Fruit fly (Drosophila melanogaster): ENCODE measurements around the gene spo.

Gene spo

DNA sequence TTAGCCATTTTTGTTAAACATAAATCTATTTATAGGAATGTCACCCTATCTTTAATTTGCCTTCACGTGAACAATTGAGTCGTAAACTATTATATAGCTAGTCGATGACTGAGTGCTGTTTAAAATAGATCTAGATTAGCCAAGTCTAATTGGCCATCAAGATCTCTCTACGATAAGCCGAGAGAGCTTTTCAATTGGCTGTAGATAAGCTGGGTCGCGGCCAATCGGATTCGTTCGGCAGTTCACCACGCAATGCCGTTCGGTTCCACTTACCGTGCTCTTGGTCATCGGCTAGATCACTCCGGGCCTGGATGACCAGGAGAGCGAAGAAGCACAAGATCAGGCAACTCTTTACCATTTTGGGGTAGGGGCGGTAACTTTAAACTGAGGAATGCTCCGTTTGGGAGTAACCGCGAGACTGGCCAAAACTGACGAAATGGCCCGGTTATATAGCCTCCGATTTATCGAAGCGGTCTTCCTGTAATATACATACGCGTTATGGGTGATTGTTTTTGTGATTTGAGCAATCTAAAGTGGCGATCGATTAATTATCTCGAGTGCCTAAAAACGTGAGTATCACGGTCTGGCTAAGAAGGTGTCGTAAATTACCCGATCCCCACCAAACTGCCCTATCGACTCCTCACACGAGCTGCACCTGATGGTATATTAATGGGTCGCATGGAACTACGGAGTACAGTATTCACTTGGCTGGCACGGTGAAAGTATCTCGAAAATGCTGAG lies 2.7 kb upstream of the spo start, which contains the start of the genes Alp10 and Alp9:
Alp10 (minus strand) TSS at position 420 of the 741 bp plus-strand sequence.
Alp9 (plus strand) TSS at position 690 of the 741 bp plus-strand sequence.
- TF ChIP-seq CTCF (optimal IDR thresholded peaks at IDR 0.05) (no peak), CG8478 (optimal IDR thresholded peaks at IDR 0.05) (no peak)

DNA sequence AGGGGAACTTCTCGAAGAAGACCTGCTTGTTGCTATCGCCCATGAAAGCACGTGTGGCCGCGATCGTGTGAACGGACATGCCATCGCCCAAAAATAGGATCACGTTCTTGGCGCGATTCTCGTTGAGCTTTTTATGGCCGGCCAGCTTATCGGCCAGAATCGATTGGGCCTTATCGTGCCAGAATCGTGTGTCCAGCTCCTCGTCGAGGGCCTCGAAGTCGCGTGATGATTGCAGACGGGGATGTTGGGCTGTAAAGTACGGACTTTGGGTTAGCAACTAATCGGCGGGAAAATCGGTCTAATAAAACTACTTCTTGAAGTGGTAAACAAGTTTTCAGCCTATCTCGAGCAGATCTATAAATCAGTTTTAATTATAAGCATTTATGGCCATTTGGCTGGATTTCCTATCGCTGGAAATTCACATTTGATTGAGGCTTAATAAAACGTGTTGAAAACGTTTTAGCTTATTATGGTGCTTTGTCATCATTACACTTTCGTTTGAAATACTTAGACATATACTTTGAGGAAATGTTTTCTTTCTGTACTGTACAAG lies 1.9 kb upstream of the spo start:
- TF ChIP-seq CTCF (optimal IDR thresholded peaks at IDR 0.05) (no peak), CG8478 (optimal IDR thresholded peaks at IDR 0.05) (no peak)

DNA sequence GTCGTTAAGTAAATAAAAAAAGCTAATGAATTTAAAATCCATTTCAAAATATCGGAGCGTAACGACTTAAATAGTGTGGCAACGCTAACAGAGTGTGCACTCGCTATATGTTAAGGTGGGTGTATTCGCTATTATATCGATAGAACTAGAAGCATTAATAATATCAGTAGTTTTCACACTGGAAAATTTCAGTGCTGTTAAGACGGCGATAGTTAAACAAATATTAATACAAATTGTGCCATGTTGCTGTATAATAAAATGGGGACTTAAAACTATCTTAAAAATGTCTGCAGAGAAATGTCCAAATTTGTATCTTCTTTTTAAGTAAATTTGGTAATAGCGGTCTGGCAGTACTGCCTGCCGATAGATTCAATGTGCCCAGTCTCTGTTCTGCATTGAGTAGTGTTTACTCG lies 9.1 kb downstream of the spo start:
- TF ChIP-seq CTCF (optimal IDR thresholded peaks at IDR 0.05): peak in 1 of 2 experiments; percentile 56
- no peak for TF ChIP-seq CG8478 (optimal IDR thresholded peaks at IDR 0.05)

DNA sequence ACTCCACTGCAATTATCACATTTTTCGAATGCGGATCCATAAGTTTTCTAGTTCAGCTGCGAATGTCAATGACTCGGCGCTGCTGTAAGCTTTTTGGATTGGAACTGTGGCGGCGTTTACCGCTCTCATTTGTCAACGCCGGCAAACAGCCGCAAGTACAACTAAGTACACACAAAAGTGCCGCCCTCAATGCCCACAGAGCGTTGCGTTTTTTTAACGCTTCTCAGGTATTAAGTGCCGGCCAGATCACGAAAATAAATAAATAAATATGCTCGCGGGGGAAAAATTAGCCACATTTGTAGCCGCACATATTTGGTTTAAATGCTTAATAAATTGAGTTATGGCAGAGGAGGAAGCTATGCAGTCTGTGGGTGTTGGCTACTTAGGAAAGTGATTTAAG lies 10.8 kb downstream of the spo start:
- TF ChIP-seq CTCF (optimal IDR thresholded peaks at IDR 0.05) (no peak), CG8478 (optimal IDR thresholded peaks at IDR 0.05) (no peak)

DNA sequence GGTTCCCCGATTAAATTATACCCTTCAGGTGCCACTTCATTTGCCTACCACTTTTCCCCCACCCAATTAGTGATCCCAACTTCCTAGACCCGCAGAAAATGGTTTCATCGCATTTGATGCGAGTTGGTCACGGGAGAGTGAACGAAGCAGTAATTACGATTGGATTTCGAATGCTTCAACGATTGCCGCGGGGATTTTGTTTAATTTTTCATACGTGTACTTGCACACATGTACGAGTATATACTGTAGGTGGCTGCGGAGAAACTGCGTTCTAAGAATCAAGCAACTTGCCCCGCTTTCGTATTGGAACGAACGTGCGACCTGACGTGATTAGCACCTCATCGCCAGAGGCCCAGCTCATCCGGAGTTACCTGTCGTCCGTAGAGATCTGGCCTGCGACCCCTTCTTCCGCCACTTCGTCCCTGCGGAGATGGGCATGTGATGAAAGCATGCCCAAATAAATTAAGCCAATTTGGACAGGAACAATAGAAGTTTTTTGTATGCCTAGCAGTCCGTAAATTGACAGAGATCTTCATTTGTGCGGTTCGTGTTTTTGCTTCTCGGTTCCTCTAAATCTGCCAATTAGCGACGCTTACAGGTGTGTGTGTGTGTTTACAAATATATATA lies 11.8 kb downstream of the spo start:
- no peak for TF ChIP-seq CG8478 (optimal IDR thresholded peaks at IDR 0.05)
- TF ChIP-seq CTCF (optimal IDR thresholded peaks at IDR 0.05): no peak

DNA sequence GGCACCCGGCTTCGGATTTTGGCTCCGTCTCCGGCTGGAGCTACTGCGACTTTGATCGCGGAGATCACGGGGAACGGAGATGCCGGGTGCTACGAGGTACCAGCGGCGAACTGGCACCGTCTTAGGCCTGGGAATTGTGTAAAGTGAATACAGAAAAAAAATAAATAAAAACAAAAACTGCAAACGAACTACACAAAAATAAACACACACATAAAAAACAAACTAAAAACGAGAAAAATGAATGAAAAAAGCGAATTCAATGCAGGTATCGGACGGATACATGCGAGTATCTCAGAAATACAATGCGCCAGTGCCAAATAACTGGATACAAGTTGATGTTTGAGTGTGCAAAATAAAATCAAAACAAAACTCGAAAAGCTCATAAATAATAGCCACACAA lies 12.6 kb downstream of the spo start:
- TF ChIP-seq CTCF (optimal IDR thresholded peaks at IDR 0.05): no peak
- TF ChIP-seq CG8478 (optimal IDR thresholded peaks at IDR 0.05): no peak

DNA sequence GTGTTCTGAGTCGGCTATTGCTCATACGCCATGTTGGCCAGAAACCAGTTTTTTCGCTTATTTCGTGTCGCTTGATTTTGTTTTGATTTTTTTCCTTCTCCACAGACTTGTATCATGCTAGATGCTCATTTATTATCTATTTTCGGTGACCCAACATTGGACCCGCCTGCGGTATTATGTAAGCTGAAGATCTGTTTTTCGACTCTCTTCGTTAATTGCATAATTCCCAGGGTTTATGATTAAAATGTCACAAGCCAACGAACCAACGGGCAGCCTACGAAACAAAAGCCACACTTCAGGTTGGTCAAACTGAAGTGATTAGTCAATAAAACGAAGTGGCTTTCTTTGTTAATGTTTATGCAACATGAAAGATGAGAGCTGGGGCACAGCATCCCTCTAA lies 13.8 kb downstream of the spo start:
- TF ChIP-seq CTCF (optimal IDR thresholded peaks at IDR 0.05) (no peak), CG8478 (optimal IDR thresholded peaks at IDR 0.05) (no peak)

DNA sequence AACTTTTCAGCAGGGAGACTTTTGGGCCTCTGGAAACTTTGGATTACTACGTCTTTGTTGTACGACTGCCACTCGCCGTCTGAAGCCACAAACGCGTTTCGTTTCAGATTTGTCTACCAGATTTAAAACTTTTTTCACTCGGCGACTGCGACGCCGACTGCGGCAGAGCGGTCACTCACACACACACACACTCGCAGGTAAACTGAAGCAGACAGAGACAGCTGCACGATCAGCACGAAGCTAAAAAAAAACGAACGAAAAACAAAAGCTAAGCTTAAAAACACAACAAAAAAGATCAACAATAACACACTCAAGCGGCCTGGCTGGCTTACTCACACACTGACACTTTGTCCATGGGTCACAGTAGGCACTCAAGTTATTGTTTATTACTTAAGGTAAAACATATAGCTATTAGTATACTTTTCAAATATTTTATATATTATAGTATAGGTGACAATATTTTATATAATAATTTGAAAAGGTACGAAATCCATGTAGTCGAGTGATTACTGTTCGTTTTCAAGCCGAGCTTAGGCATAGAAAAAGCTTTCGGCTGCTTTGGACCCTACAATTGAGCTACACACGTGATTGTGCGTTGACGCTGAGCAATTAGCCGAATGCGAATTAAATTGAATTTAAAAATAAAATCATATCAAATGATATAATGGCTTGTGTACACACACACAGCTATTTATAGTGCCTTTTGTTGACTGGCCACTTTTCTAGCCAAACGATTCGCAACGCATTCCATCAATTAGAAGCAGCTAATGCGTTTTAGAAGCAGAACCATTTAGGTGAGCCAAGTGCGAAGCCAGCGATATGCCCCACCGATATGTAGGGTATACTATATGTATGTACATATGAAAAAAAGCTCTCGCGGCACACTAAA lies 14.9 kb downstream of the spo start, which contains the start of gene Msr-110:
Msr-110 (minus strand) TSS at position 99 of the 889 bp plus-strand sequence.
- TF ChIP-seq CG8478 (optimal IDR thresholded peaks at IDR 0.05) (no peak), CTCF (optimal IDR thresholded peaks at IDR 0.05) (no peak)

DNA sequence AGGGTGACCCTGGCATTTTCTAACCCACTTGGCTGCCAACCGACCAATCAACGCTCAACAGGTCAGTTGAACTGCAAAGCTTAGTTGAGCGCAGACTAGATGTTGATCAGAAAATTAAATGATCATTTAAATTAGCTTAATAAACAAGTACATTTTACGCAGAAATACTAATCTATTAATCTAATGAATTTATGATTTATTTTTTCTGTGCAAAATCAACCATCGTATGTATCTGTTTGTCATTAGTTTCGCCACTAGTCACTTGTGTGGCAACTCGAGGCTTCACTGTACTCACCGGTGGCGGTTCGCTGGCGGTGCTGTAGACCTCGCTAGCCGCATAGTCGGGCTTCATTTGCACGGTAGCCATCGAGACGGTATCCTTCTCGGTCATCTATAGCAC lies 15.8 kb downstream of the spo start:
- TF ChIP-seq CG8478 (optimal IDR thresholded peaks at IDR 0.05): no peak
- TF ChIP-seq CTCF (optimal IDR thresholded peaks at IDR 0.05): no peak

DNA sequence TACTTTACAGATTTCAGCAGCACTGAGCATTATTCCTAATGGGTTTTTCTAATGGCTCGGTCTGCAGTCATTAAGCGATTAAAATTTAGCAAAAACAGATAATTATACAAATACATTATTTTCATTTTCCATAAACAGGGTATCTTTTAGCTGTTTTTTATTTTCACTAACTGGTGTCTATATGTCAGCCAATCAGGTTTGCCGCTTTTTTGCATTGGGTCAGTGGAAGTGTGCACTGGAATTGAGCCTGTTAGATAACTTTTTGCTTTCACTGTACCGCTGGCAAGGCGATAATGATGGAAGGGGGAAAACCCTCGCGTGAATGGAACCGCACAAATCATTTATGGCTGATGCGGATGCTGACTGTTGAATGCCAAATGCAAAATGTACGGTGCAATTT lies 16.8 kb downstream of the spo start:
- no peak for TF ChIP-seq CG8478 (optimal IDR thresholded peaks at IDR 0.05)
- TF ChIP-seq CTCF (optimal IDR thresholded peaks at IDR 0.05): no peak

DNA sequence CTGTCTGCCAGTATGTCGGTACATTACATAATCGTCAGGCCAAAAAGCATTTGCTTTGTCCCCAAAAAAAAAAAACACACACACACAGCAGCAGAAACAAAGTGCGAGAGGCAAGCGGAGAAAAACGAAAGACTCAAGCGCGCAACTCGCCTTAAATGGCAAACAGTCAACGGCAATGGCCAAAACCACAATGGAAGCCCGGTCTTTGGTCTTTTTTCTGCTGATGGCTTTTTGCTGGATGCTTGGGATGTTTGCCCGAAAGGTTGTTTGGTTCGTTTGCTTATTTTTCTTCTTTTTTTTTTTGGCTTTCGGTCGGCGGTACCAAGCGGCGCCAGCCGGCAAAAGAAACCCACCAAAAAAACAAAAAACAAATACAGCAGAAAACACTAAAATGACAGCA lies 21.3 kb downstream of the spo start:
- TF ChIP-seq CTCF (optimal IDR thresholded peaks at IDR 0.05) (no peak), CG8478 (optimal IDR thresholded peaks at IDR 0.05) (no peak)

DNA sequence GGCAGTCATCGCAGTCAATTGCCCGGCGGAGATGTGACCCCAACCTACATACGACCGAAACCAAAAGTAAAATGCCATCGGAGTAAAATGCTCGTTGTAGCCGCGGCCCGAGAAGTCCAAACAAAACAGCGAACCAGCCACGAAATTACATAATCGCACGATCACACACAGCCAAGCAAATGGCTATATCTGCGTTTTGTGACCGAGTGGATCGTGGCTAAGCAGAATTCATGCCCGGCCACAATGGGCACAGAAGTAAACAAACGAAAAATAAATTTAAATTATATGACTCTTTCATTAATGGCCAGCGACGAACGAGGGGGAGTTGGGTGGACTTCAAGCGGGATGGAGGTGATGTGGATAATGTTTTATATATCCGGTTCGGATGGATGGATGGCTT lies 22.6 kb downstream of the spo start:
- TF ChIP-seq CTCF (optimal IDR thresholded peaks at IDR 0.05) (no peak), CG8478 (optimal IDR thresholded peaks at IDR 0.05) (no peak)

DNA sequence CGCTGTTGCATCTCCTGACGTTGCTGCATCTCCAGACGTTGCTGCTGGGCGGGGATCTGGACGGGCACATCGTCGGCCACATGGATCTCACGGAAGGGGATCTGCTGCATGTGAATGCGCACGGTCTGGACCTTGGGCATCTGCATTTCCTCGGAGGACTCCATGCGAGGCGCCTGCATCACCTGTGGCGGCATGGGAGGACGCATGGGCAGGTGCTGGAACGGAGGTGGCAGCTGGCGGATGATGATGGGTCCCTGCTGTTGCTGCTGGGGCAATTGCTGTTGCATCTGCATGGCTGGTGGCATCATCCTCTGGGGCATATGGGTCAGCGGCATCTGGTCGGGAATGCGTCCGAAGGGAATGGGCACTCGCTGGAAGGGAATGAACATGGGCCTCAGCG lies 24.0 kb downstream of the spo start:
- no peak for TF ChIP-seq CG8478 (optimal IDR thresholded peaks at IDR 0.05)
- no peak for TF ChIP-seq CTCF (optimal IDR thresholded peaks at IDR 0.05)

DNA sequence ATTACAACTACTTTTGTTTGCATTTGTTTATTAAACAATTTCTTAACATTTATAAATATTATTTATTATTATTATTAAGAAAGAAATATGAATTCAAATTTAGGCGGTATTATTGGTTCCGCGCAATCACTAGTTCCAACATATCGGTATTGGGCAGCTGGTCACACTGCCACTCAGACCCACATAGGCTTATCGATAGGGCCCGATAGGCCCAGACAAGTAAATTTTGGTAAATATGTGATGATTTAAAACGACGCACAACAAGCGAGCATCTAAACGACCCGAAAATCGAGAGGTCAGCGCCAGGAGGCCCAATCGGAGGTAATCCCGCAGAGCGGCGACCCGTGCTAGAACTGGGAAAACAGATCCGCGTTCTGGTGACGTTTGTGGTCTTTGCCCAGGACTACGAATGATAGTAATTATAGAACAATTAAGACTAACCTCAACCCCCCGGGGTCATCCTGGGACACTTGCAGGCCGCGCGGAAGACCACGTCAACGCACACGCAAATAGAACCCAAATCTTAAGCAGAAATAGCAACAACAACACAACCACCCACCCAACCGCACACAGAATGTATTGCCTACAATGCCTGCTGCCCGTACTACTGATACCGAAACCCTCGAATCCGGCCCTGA lies 27.2 kb downstream of the spo start, which contains the start of gene bc10:
bc10 (plus strand) TSS at position 181 of the 638 bp plus-strand sequence.
- TF ChIP-seq CTCF (optimal IDR thresholded peaks at IDR 0.05) (no peak), CG8478 (optimal IDR thresholded peaks at IDR 0.05) (no peak)
